Worm (Caenorhabditis elegans): ENCODE data around the gene catp-3.

DNA sequence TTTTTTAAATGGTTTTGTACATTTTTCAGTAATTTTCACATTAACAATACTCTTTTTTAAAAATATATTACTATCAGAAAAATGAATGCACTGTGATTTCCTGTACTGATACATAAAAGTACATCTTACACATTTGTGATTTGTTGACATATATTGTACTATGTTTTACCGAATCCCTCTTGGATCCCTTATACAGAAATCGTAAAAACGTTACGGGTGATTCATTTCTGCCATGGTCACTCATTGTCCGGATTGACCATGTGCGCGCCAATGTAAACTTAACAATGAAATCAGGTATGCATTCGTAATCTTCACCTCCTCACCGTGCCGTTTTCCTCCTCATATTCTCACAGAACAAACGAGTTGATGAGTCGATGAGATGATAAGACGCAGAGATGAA lies 21.7 kb upstream of the catp-3 start, which contains the start of gene ZC513.2:
- TF ChIP-seq lsy-2 (tag; optimal IDR thresholded peaks at IDR 0.05) (no peak), saeg-2 (GFP tag; IDR thresholded peaks at IDR 0.05) (no peak), Y75B8A.6 (GFP tag; IDR thresholded peaks at IDR 0.05) (no peak), nhr-48 (tag; optimal IDR thresholded peaks at IDR 0.05) (no peak), skn-1 (tag; optimal IDR thresholded peaks at IDR 0.05) (no peak), unc-62 (GFP tag; optimal IDR thresholded peaks at IDR 0.05 in 1 of 2) (no peak), unc-62 (tag; optimal IDR thresholded peaks at IDR 0.05) (no peak), zag-1 (tag; optimal IDR thresholded peaks at IDR 0.05) (no peak), daf-12 (tag; optimal IDR thresholded peaks at IDR 0.05) (no peak)
